Worm (Caenorhabditis elegans): ENCODE results near the gene mup-2.

ce11 chrX:6385185-6385584 is 24.8 kb downstream of the mup-2 start, which contains the start of gene igdb-3:
- TF ChIP-seq zag-1 (tag; optimal IDR thresholded peaks at IDR 0.05) (no peak), elt-3 (tag; optimal IDR thresholded peaks at IDR 0.05) (no peak), nhr-77 (tag; optimal IDR thresholded peaks at IDR 0.05) (no peak), unc-62 (GFP tag; optimal IDR thresholded peaks at IDR 0.05) (no peak), dmd-4 (tag; optimal IDR thresholded peaks at IDR 0.05) (no peak), ama-1 (optimal IDR thresholded peaks at IDR 0.05) (no peak), crh-2 (tag; optimal IDR thresholded peaks at IDR 0.05) (no peak), nhr-12 (tag; optimal IDR thresholded peaks at IDR 0.05) (no peak), egl-27 (tag; optimal IDR thresholded peaks at IDR 0.05) (no peak)
